Worm (Caenorhabditis elegans): ENCODE measurements around the gene srsx-35.

The srsx-35 gene

ce11 chrV:20692903-20693302 lies 11.7 kb downstream of the srsx-35 start:
- TF ChIP-seq daf-12 (tag; optimal IDR thresholded peaks at IDR 0.05) (no peak), elt-3 (tag; optimal IDR thresholded peaks at IDR 0.05) (peak in 1 of 3 experiments; percentile 23), mml-1 (tag; optimal IDR thresholded peaks at IDR 0.05) (no peak), ceh-9 (tag; optimal IDR thresholded peaks at IDR 0.05) (no peak), elt-2 (tag; optimal IDR thresholded peaks at IDR 0.05) (no peak), nhr-25 (tag; optimal IDR thresholded peaks at IDR 0.05) (peak; percentile 71), elt-1 (tag; optimal IDR thresholded peaks at IDR 0.05) (peak; percentile 56), zag-1 (tag; optimal IDR thresholded peaks at IDR 0.05) (no peak), fkh-2 (tag; optimal IDR thresholded peaks at IDR 0.05) (no peak), nhr-237 (tag; optimal IDR thresholded peaks at IDR 0.05) (no peak), nhr-11 (tag; optimal IDR thresholded peaks at IDR 0.05) (peak; percentile 12), mdl-1 (tag; optimal IDR thresholded peaks at IDR 0.05) (no peak), tbx-2 (tag; optimal IDR thresholded peaks at IDR 0.05) (no peak), nhr-43 (tag; optimal IDR thresholded peaks at IDR 0.05; ENCODE audit: poor library complexity, severe bottlenecking) (no peak)

ce11 chrV:20693968-20694367 lies 12.7 kb downstream of the srsx-35 start:
- TF ChIP-seq nhr-23 (tag; optimal IDR thresholded peaks at IDR 0.05) (peak; percentile 36), lin-15B (tag; optimal IDR thresholded peaks at IDR 0.05) (peak; percentile 25), jun-1 (tag; optimal IDR thresholded peaks at IDR 0.05) (peak; percentile 19), hmg-11 (tag; optimal IDR thresholded peaks at IDR 0.05) (peak; percentile 72), ceh-28 (tag; optimal IDR thresholded peaks at IDR 0.05) (no peak), nfya-1 (tag; optimal IDR thresholded peaks at IDR 0.05; ENCODE audit: insufficient read depth) (peak; percentile 37), daf-12 (tag; optimal IDR thresholded peaks at IDR 0.05) (no peak), nhr-43 (tag; optimal IDR thresholded peaks at IDR 0.05; ENCODE audit: poor library complexity, severe bottlenecking) (no peak), lsy-12 (tag; optimal IDR thresholded peaks at IDR 0.05) (peak; percentile 37), elt-2 (tag; optimal IDR thresholded peaks at IDR 0.05) (peak; percentile 13), ztf-4 (tag; optimal IDR thresholded peaks at IDR 0.05) (peak; percentile 38), tbx-2 (tag; optimal IDR thresholded peaks at IDR 0.05) (peak; percentile 40)

ce11 chrV:20698266-20698665 lies 17.0 kb downstream of the srsx-35 start, which contains the start of gene F53F8.7:
TSS of gene F53F8.7 (minus strand) at chrV:20698366.
- no peak for TF ChIP-seq jun-1 (tag; optimal IDR thresholded peaks at IDR 0.05)
- no peak for TF ChIP-seq lin-15B (tag; optimal IDR thresholded peaks at IDR 0.05)
- TF ChIP-seq lin-39 (tag; optimal IDR thresholded peaks at IDR 0.05), result no peak
- no peak for TF ChIP-seq nhr-28 (tag; optimal IDR thresholded peaks at IDR 0.05)
- no peak for TF ChIP-seq ama-1 (optimal IDR thresholded peaks at IDR 0.05)
- TF ChIP-seq elt-2 (tag; optimal IDR thresholded peaks at IDR 0.05), result no peak
- TF ChIP-seq egl-27 (tag; optimal IDR thresholded peaks at IDR 0.05), result no peak
- TF ChIP-seq nhr-77 (tag; optimal IDR thresholded peaks at IDR 0.05), result no peak
- TF ChIP-seq nhr-76 (tag; optimal IDR thresholded peaks at IDR 0.05), result no peak
- TF ChIP-seq sea-2 (GFP tag; optimal IDR thresholded peaks at IDR 0.05), result no peak

ce11 chrV:20698837-20699236 lies 17.6 kb downstream of the srsx-35 start:
- TF ChIP-seq snpc-4 (tag; optimal IDR thresholded peaks at IDR 0.05), result peak; percentile 78

ce11 chrV:20703998-20704572 lies 22.9 kb downstream of the srsx-35 start, which contains the start of the genes F53F8.5 and F53F8.6:
TSS of gene F53F8.5 (minus strand) at chrV:20704049.
TSS of gene F53F8.6 (plus strand) at chrV:20704227.
- TF ChIP-seq pha-4 (tag; optimal IDR thresholded peaks at IDR 0.05) (peak; percentile 67), hmg-11 (tag; optimal IDR thresholded peaks at IDR 0.05) (peak; percentile 73), snpc-4 (tag; optimal IDR thresholded peaks at IDR 0.05) (peak; percentile 14), jun-1 (tag; optimal IDR thresholded peaks at IDR 0.05) (peak; percentile 8), pqm-1 (tag; optimal IDR thresholded peaks at IDR 0.05) (peak; percentile 25), unc-39 (tag; optimal IDR thresholded peaks at IDR 0.05) (no peak), tbx-2 (tag; optimal IDR thresholded peaks at IDR 0.05) (no peak), mdl-1 (tag; optimal IDR thresholded peaks at IDR 0.05) (no peak), ceh-28 (tag; optimal IDR thresholded peaks at IDR 0.05) (no peak), nhr-25 (tag; optimal IDR thresholded peaks at IDR 0.05) (peak; percentile 2), nhr-23 (tag; optimal IDR thresholded peaks at IDR 0.05) (peak; percentile 58), nfya-1 (tag; optimal IDR thresholded peaks at IDR 0.05; ENCODE audit: insufficient read depth) (peak; percentile 60), lin-15B (tag; optimal IDR thresholded peaks at IDR 0.05) (peak; percentile 23), egl-5 (tag; optimal IDR thresholded peaks at IDR 0.05) (no peak)

All from whole organism, L3 larva.